Worm (Caenorhabditis elegans) whole organism, mixed stage, embryonic: ENCODE measurements around the gene F48A11.4.

ENCODE experiments used
- M03D4.4 ChIP-seq: sonication (generic microtip); optimal IDR thresholded peaks from 2 replicates; lab custom pipeline; 2017; ENCODE audit warnings: mild to moderate bottlenecking, missing genetic modification characterization, missing compliant biosample characterization
- bed-3 ChIP-seq: fragments of 200-800 bp; sonication (Bioruptor generic); optimal IDR thresholded peaks from 3 replicates; lab custom pipeline; 2018; ENCODE audit warnings: mild to moderate bottlenecking, missing genetic modification characterization, moderate library complexity, missing compliant biosample characterization
- blmp-1 ChIP-seq: fragments of 150-350 bp; optimal IDR thresholded peaks from 2 replicates; lab custom pipeline; 2014; ENCODE audit warnings: missing biosample characterization, missing genetic modification characterization
- ceh-39 ChIP-seq: fragments of 150-350 bp; optimal IDR thresholded peaks from 2 replicates; lab custom pipeline; 2014; ENCODE audit warnings: missing biosample characterization, missing genetic modification characterization
- ceh-43 ChIP-seq: fragments of 200-800 bp; sonication (Bioruptor generic); optimal IDR thresholded peaks from 2 replicates; lab custom pipeline; 2018; ENCODE audit warnings: mild to moderate bottlenecking, missing genetic modification characterization, moderate library complexity, missing compliant biosample characterization
- ceh-83 ChIP-seq: fragments of 200-800 bp; sonication (Bioruptor generic); optimal IDR thresholded peaks from 2 replicates; lab custom pipeline; 2018; ENCODE audit warnings: mild to moderate bottlenecking, missing genetic modification characterization, missing compliant biosample characterization
- ces-1 ChIP-seq: fragments of 150-350 bp; optimal IDR thresholded peaks from 2 replicates; lab custom pipeline; 2014; ENCODE audit warnings: missing biosample characterization, missing genetic modification reagents, missing genetic modification characterization
- cnd-1 ChIP-seq: fragments of 200-800 bp; sonication (Bioruptor generic); optimal IDR thresholded peaks from 2 replicates; lab custom pipeline; 2018; ENCODE audit warnings: mild to moderate bottlenecking, missing genetic modification characterization, missing compliant biosample characterization
- drap-1 ChIP-seq: fragments of 200-800 bp; sonication (Bioruptor generic); optimal IDR thresholded peaks from 3 replicates; lab custom pipeline; 2018; ENCODE audit warnings: mild to moderate bottlenecking, missing genetic modification characterization, missing compliant biosample characterization
- elt-1 ChIP-seq: sonication (generic microtip); optimal IDR thresholded peaks from 2 replicates; lab custom pipeline; 2017; ENCODE audit warnings: missing genetic modification characterization, mild to moderate bottlenecking, missing compliant biosample characterization, antibody characterized with exemption, moderate library complexity, borderline replicate concordance; ENCODE audit not compliant: insufficient read depth
- elt-3 ChIP-seq: fragments of 150-350 bp; optimal IDR thresholded peaks from 2 replicates; lab custom pipeline; 2014; ENCODE audit warnings: missing biosample characterization, missing genetic modification characterization
- flh-1 ChIP-seq: fragments of 200-800 bp; sonication (Bioruptor generic); optimal IDR thresholded peaks from 2 replicates; lab custom pipeline; 2018; ENCODE audit warnings: mild to moderate bottlenecking, missing genetic modification characterization, moderate library complexity, missing compliant biosample characterization
- ham-2 ChIP-seq: fragments of 200-800 bp; sonication (Bioruptor generic); optimal IDR thresholded peaks from 2 replicates; lab custom pipeline; 2018; ENCODE audit warnings: mild to moderate bottlenecking, missing genetic modification characterization, missing compliant biosample characterization
- hlh-1 ChIP-seq: fragments of 150-350 bp; optimal IDR thresholded peaks from 2 replicates; lab custom pipeline; 2014; ENCODE audit warnings: missing biosample characterization, missing genetic modification reagents, missing genetic modification characterization
- lin-13 ChIP-seq: fragments of 150-350 bp; optimal IDR thresholded peaks from 2 replicates; lab custom pipeline; 2014; ENCODE audit warnings: missing biosample characterization, missing genetic modification characterization
- lsy-2 ChIP-seq: fragments of 150-350 bp; optimal IDR thresholded peaks from 2 replicates; lab custom pipeline; 2014; ENCODE audit warnings: missing biosample characterization, missing genetic modification characterization
- mab-5 ChIP-seq: fragments of 150-350 bp; optimal IDR thresholded peaks from 2 replicates; lab custom pipeline; 2014; ENCODE audit warnings: missing biosample characterization, missing genetic modification characterization
- mls-2 ChIP-seq: sonication (generic microtip); optimal IDR thresholded peaks from 2 replicates; lab custom pipeline; 2016; ENCODE audit warnings: mild to moderate bottlenecking, missing genetic modification characterization, moderate library complexity, missing compliant biosample characterization
- nhr-12 ChIP-seq: fragments of 150-350 bp; optimal IDR thresholded peaks from 2 replicates; lab custom pipeline; 2014; ENCODE audit warnings: missing biosample characterization, missing genetic modification characterization
- nhr-2 ChIP-seq: fragments of 150-350 bp; optimal IDR thresholded peaks from 2 replicates; lab custom pipeline; 2014; ENCODE audit warnings: missing biosample characterization, missing genetic modification characterization
- nhr-237 ChIP-seq: fragments of 150-350 bp; optimal IDR thresholded peaks from 2 replicates; lab custom pipeline; 2014; ENCODE audit warnings: missing biosample characterization, missing genetic modification characterization
- nhr-76 ChIP-seq: sonication (generic microtip); optimal IDR thresholded peaks from 2 replicates; lab custom pipeline; 2017; ENCODE audit warnings: missing biosample characterization, missing genetic modification characterization
- sem-2 ChIP-seq: fragments of 200-800 bp; sonication (Bioruptor generic); optimal IDR thresholded peaks from 2 replicates; lab custom pipeline; 2018; ENCODE audit warnings: mild to moderate bottlenecking, missing genetic modification characterization, missing compliant biosample characterization
- snpc-4 ChIP-seq: fragments of 150-350 bp; optimal IDR thresholded peaks from 2 replicates; lab custom pipeline; 2014; ENCODE audit warnings: missing biosample characterization, missing genetic modification characterization
- tbx-8 ChIP-seq: fragments of 200-800 bp; sonication (Bioruptor generic); optimal IDR thresholded peaks from 2 replicates; lab custom pipeline; 2018; ENCODE audit warnings: mild to moderate bottlenecking, missing genetic modification characterization, moderate library complexity, missing compliant biosample characterization
- unc-120 ChIP-seq: sonication (generic microtip); optimal IDR thresholded peaks from 2 replicates; lab custom pipeline; 2017; ENCODE audit warnings: missing genetic modification characterization, missing compliant biosample characterization; ENCODE audit not compliant: poor library complexity, severe bottlenecking
- unc-39 ChIP-seq: fragments of 150-350 bp; optimal IDR thresholded peaks from 2 replicates; lab custom pipeline; 2014; ENCODE audit warnings: missing biosample characterization, missing genetic modification characterization
- unc-62 ChIP-seq: fragments of 150-350 bp; optimal IDR thresholded peaks from 2 replicates; lab custom pipeline; 2014; ENCODE audit warnings: missing biosample characterization, missing genetic modification reagents, missing genetic modification characterization
- ztf-11 ChIP-seq: fragments of 150-350 bp; optimal IDR thresholded peaks from 2 replicates; lab custom pipeline; 2014; ENCODE audit warnings: missing biosample characterization, missing genetic modification characterization

The F48A11.4 gene

ce11 chrII:219846-220503 is 3.6 kb upstream of the F48A11.4 start:
- TF ChIP-seq nhr-76 (tag; lab: Kevin White, UChicago) (no peak), ham-2 (GFP tag; lab: Kevin White, UChicago) (peak; percentile 21)

ce11 chrII:217308-217707 is 887 bp upstream of the F48A11.4 start:
- TF ChIP-seq nhr-12 (tag; lab: Kevin White, UChicago) (no peak), ham-2 (GFP tag; lab: Kevin White, UChicago) (no peak), nhr-2 (tag; lab: Kevin White, UChicago) (no peak), lsy-2 (tag; lab: Kevin White, UChicago) (no peak), M03D4.4 (tag; lab: Kevin White, UChicago) (no peak), blmp-1 (tag; lab: Kevin White, UChicago) (no peak), ceh-43 (no peak), unc-39 (tag; lab: Kevin White, UChicago) (no peak), tbx-8 (no peak), cnd-1 (tag; lab: Kevin White, UChicago) (no peak), drap-1 (no peak), mab-5 (tag; lab: Kevin White, UChicago) (no peak), sem-2 (GFP tag; lab: Kevin White, UChicago) (no peak), unc-62 (GFP tag; lab: Kevin White, UChicago) (no peak), flh-1 (no peak), elt-1 (tag; lab: Kevin White, UChicago) (no peak), snpc-4 (tag; lab: Kevin White, UChicago) (no peak), nhr-237 (tag; lab: Kevin White, UChicago) (no peak), ceh-39 (tag; lab: Kevin White, UChicago) (no peak)

ce11 chrII:208097-208496 is 8.3 kb downstream of the F48A11.4 start:
- TF ChIP-seq unc-120 (tag; lab: Kevin White, UChicago), result no peak
- no peak for TF ChIP-seq mls-2 (tag; lab: Kevin White, UChicago)
- TF ChIP-seq ceh-39 (tag; lab: Kevin White, UChicago), result no peak
- no peak for TF ChIP-seq lsy-2 (tag; lab: Kevin White, UChicago)
- TF ChIP-seq unc-39 (tag; lab: Kevin White, UChicago), result no peak
- no peak for TF ChIP-seq flh-1
- no peak for TF ChIP-seq mab-5 (tag; lab: Kevin White, UChicago)
- TF ChIP-seq hlh-1, result no peak
- TF ChIP-seq ztf-11 (tag; lab: Kevin White, UChicago), result no peak

- TF ChIP-seq nhr-12 (tag; lab: Kevin White, UChicago) (no peak), ham-2 (GFP tag; lab: Kevin White, UChicago) (no peak), elt-1 (tag; lab: Kevin White, UChicago) (no peak), bed-3 (GFP tag; lab: Kevin White, UChicago) (no peak), ceh-83 (GFP tag; lab: Kevin White, UChicago) (no peak), nhr-2 (tag; lab: Kevin White, UChicago) (no peak), mls-2 (tag; lab: Kevin White, UChicago) (no peak), elt-3 (tag; lab: Kevin White, UChicago) (no peak), nhr-237 (tag; lab: Kevin White, UChicago) (no peak), mab-5 (tag; lab: Kevin White, UChicago) (no peak), ces-1 (GFP tag; lab: Kevin White, UChicago) (no peak), hlh-1 (no peak), unc-120 (tag; lab: Kevin White, UChicago) (no peak), snpc-4 (tag; lab: Kevin White, UChicago) (no peak), lin-13 (tag; lab: Kevin White, UChicago) (no peak), blmp-1 (tag; lab: Kevin White, UChicago) (no peak), unc-62 (GFP tag; lab: Kevin White, UChicago) (no peak), tbx-8 (no peak), M03D4.4 (tag; lab: Kevin White, UChicago) (no peak), sem-2 (GFP tag; lab: Kevin White, UChicago) (no peak)
These were observed 19.7 kb downstream of the F48A11.4 start, which contains the start of gene chs-2 for ce11 chrII:196685-197084. chs-2 (plus strand) TSS chrII:196985.

ce11 chrII:194458-194857 is 22.0 kb downstream of the F48A11.4 start, which contains the start of gene abu-11:
abu-11 (minus strand) TSS chrII:194558.
- TF ChIP-seq blmp-1 (tag; lab: Kevin White, UChicago), result no peak
- no peak for TF ChIP-seq elt-1 (tag; lab: Kevin White, UChicago)
- no peak for TF ChIP-seq mls-2 (tag; lab: Kevin White, UChicago)
- TF ChIP-seq, all 35 proteins: peak for 0
